Worm (Caenorhabditis elegans): Measurements from ENCODE around the gene ceh-99.

ce11 chrII:12565851-12566250 is 46.1 kb downstream of the ceh-99 start, which contains the start of gene F49C5.7:
- no peak for TF ChIP-seq unc-62 (GFP tag; optimal IDR thresholded peaks at IDR 0.05 in 1 of 2)
- no peak for TF ChIP-seq unc-62 (tag; optimal IDR thresholded peaks at IDR 0.05)
- no peak for TF ChIP-seq zag-1 (tag; optimal IDR thresholded peaks at IDR 0.05)
- no peak for TF ChIP-seq ztf-7 (tag; optimal IDR thresholded peaks at IDR 0.05)
- no peak for TF ChIP-seq skn-1 (tag; optimal IDR thresholded peaks at IDR 0.05)
